Worm (Caenorhabditis elegans) whole organism, L4 larva: ENCODE measurements around the gene Y69H2.17.

Experiments used
- Y105C5A.15 ChIP-seq: fragments of 200-800 bp; sonication (Bioruptor generic); IDR thresholded peaks from 2 replicates; pipeline ENCODE4 v1.3.6; 2022; ENCODE audit warnings: missing genetic modification characterization, missing compliant biosample characterization
- aly-2 ChIP-seq: sonication (generic microtip); optimal IDR thresholded peaks from 2 replicates; lab custom pipeline; 2018; ENCODE audit warnings: missing biosample characterization, missing genetic modification characterization
- ama-1 ChIP-seq: fragments of 150-350 bp; optimal IDR thresholded peaks from 2 replicates; lab custom pipeline; 2014; ENCODE audit warnings: inconsistent platforms, mixed read lengths
- ceh-62 ChIP-seq: sonication (generic microtip); optimal IDR thresholded peaks from 2 replicates; lab custom pipeline; 2017; ENCODE audit warnings: missing biosample characterization, missing genetic modification characterization
- fos-1 ChIP-seq: fragments of 150-350 bp; optimal IDR thresholded peaks from 2 replicates; lab custom pipeline; 2014; ENCODE audit warnings: missing biosample characterization, missing genetic modification characterization
- lin-15B ChIP-seq: fragments of 150-350 bp; sonication (generic microtip); optimal IDR thresholded peaks from 3 replicates; lab custom pipeline; 2014; ENCODE audit warnings: missing biosample characterization, missing genetic modification characterization
- lin-39 ChIP-seq: fragments of 150-350 bp; optimal IDR thresholded peaks from 2 replicates; lab custom pipeline; 2014; ENCODE audit warnings: missing biosample characterization, missing genetic modification reagents, missing genetic modification characterization
- nhr-11 ChIP-seq: fragments of 150-350 bp; optimal IDR thresholded peaks from 2 replicates; lab custom pipeline; 2014; ENCODE audit warnings: missing biosample characterization, missing genetic modification characterization
- pha-4 ChIP-seq, 2 experiments: fragments of 150-350 bp in 1 of 2; fragments of 200-800 bp in 1 of 2; sonication (Bioruptor generic) in 1 of 2; IDR thresholded peaks in 1 of 2; optimal IDR thresholded peaks in 1 of 2; 2 replicates each; pipeline versions ENCODE4 v1.3.6 to Lab custom; 2014 to 2022; ENCODE audit warnings: missing genetic modification characterization in 2 of 2, missing genetic modification reagents in 2 of 2, missing biosample characterization in 1 of 2, missing compliant biosample characterization in 1 of 2
- snpc-4 ChIP-seq: fragments of 150-350 bp; optimal IDR thresholded peaks from 2 replicates; lab custom pipeline; 2014; ENCODE audit warnings: missing biosample characterization, missing genetic modification characterization
- unc-39 ChIP-seq: sonication (generic microtip); optimal IDR thresholded peaks from 2 replicates; lab custom pipeline; 2017; ENCODE audit warnings: missing biosample characterization, missing genetic modification characterization
- unc-62 ChIP-seq, 3 experiments: fragments of 150-350 bp in 1 of 3; sonication (generic microtip); optimal IDR thresholded peaks in 2 of 3; peaks in 1 of 3; 1 replicate in 1 of 3; 2 replicates in 2 of 3; lab custom pipeline; 2014 to 2017; ENCODE audit warnings: missing biosample characterization in 3 of 3, missing genetic modification characterization in 3 of 3, missing genetic modification reagents in 3 of 3, missing genotype in 1 of 3
- vab-7 ChIP-seq: fragments of 200-800 bp; sonication (Bioruptor generic); IDR thresholded peaks from 2 replicates; pipeline ENCODE4 v1.3.6; 2022; ENCODE audit warnings: missing genetic modification reagents, missing genetic modification characterization, missing compliant biosample characterization
- zag-1 ChIP-seq: fragments of 150-350 bp; optimal IDR thresholded peaks from 2 replicates; lab custom pipeline; 2014; ENCODE audit warnings: missing biosample characterization, missing genetic modification characterization

ce11 chrV:18687361-18687760 lies 2.6 kb downstream of the Y69H2.17 start:
- TF ChIP-seq zag-1 (tag; lab: Kevin White, UChicago) = no peak
- no peak for TF ChIP-seq snpc-4 (tag; lab: Kevin White, UChicago)
- TF ChIP-seq fos-1 (tag; lab: Kevin White, UChicago) = no peak
- TF ChIP-seq Y105C5A.15 (GFP tag; lab: Robert Waterston, UW) = no peak
- TF ChIP-seq ama-1 = no peak
- no peak for TF ChIP-seq ceh-62 (tag; lab: Kevin White, UChicago)
- no peak for TF ChIP-seq unc-62 (GFP tag; optimal IDR thresholded peaks at IDR 0.05 in 1 of 2; lab: Kevin White, UChicago)
- TF ChIP-seq unc-62 (tag; optimal IDR thresholded peaks at IDR 0.05; lab: Kevin White, UChicago) = no peak
- TF ChIP-seq unc-39 (tag; lab: Kevin White, UChicago) = no peak
- TF ChIP-seq aly-2 (tag; lab: Kevin White, UChicago) = no peak
- no peak for TF ChIP-seq lin-15B (tag; lab: Kevin White, UChicago)
- TF ChIP-seq vab-7 (GFP tag; lab: Robert Waterston, UW) = no peak
- no peak for TF ChIP-seq lin-39 (tag; lab: Kevin White, UChicago)
- no peak for TF ChIP-seq nhr-11 (tag; lab: Kevin White, UChicago)
- TF ChIP-seq pha-4 (GFP tag; IDR thresholded peaks at IDR 0.05; lab: Robert Waterston, UW) = no peak
- TF ChIP-seq pha-4 (tag; optimal IDR thresholded peaks at IDR 0.05; lab: Kevin White, UChicago) = no peak
